Worm (Caenorhabditis elegans) whole organism, dauer: ENCODE results near the gene srsx-17.

ENCODE experiments used
- unc-62 ChIP-seq: sonication (generic microtip); optimal IDR thresholded peaks from 2 replicates; lab custom pipeline; 2017; ENCODE audit warnings: missing biosample characterization, missing genetic modification reagents, missing genetic modification characterization

srsx-17 gene

DNA sequence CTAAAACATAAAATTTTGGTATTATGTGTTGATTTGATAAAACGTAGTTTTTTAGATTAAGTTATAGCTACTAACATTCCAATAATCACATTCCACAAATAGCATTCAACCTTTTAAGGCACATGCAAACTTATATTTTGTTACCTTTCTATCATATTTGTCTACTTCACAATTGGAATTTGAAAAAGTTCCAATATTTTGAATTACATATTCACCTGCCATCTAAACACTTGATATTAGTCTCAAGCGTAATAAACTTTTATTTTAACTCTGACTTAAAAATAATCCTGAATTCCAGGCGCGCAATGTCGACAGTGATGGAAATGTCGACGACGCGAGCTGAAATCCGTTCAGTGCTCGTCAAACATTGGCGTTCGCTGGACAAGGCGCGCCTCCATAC is 48.3 kb downstream of the srsx-17 start, which contains the start of gene acy-2:
Gene acy-2 (plus strand): TSS at position 301 of the 400 bp plus-strand sequence.
- no peak for TF ChIP-seq unc-62
